Fruit fly (Drosophila melanogaster): Measurements from ENCODE around the gene bbg.
A peak's percentile ranks its signal among the peaks of the same experiment; 100 is the strongest.

DNA sequence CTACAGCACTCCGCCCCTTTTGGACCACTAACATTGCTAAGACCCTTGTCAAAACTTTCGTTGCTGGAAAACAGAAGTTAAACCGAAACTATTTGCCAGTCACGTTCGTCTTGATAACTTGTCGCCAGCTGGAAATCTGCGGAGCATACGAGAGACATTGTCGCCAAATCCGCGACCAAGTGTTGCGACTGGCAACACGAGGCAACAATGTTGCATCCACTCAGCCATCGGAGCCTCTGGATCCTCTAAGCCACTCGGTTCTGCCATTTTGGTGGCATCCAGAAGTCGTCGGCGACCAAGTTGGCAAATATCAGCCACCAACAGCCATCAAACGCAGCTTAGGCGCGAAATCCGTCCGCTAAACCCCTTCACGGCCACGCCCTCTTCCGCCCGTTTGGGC lies 160.2 kb downstream of the bbg start:
- TF ChIP-seq net (GFP tag; optimal IDR thresholded peaks at IDR 0.05): no peak
- TF ChIP-seq CG11902 (GFP tag; optimal IDR thresholded peaks at IDR 0.05): no peak
- TF ChIP-seq dsx (GFP tag; optimal IDR thresholded peaks at IDR 0.05; ENCODE audit: poor library complexity, severe bottlenecking): peak; percentile 90
- TF ChIP-seq Sox102F (GFP tag; optimal IDR thresholded peaks at IDR 0.05): no peak
- no peak for TF ChIP-seq cyc (GFP tag; optimal IDR thresholded peaks at IDR 0.05)

All from whole organism, prepupa.